Worm (Caenorhabditis elegans): ENCODE results near the gene F49C12.1.
"Not testable (repeated sequence)": the region's sequence is repeated elsewhere in the genome, so short reads cannot be mapped to it uniquely, and the experiment has no call there.

Gene F49C12.1

DNA sequence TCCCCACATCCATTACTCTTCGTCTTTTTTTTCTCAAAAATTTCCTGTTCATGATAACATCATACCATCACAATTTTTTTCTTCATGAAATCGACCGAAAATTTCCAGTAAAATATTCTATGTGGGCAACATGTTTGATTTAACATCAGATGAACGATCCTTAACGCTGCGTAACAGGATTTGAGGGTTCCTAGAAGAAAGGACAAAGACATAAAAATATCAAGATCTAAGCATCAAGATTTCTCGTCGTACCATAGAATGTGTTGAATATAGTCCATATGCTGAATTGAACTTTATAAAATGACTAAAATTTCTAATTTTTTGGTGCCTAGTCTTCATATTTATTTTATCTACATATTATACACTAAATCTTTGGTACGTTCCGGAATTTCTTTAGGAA, 4.0 kb upstream of the F49C12.1 start, which contains the start of gene F49C12.3:
F49C12.3 (plus strand) TSS at position 301 of the 400 bp plus-strand sequence.
- no peak for TF ChIP-seq ttx-3 (tag; optimal IDR thresholded peaks at IDR 0.05)
- no peak for TF ChIP-seq pros-1 (tag; optimal IDR thresholded peaks at IDR 0.05)
- no peak for TF ChIP-seq ceh-22 (tag; optimal IDR thresholded peaks at IDR 0.05)
- TF ChIP-seq hlh-15 (tag; optimal IDR thresholded peaks at IDR 0.05), result no peak
- TF ChIP-seq Y22D7AL.16 (tag; optimal IDR thresholded peaks at IDR 0.05), result no peak
- TF ChIP-seq ceh-19 (GFP tag; optimal IDR thresholded peaks at IDR 0.05), result no peak
- no peak for TF ChIP-seq elt-4 (tag; optimal IDR thresholded peaks at IDR 0.05)

DNA sequence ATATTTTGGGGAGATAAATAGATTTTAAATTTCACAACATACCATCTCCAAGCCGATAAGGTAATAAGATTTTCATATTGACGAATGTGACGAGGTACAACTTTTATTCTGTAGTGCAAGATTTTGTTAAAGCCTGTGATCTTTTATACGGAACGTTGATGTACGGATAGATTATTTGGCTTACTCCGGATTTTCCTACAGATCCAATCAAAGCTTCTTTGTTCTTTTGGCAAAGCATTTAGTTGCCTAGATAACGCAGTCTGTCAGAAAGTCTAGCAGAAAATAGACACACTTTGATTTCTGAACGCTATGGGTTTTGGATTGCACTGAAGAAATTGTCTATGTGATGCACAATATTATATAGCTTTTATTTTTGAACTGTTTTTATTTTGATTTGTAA, 3.0 kb upstream of the F49C12.1 start, which contains the start of gene F49C12.2:
F49C12.2 (minus strand) TSS at position 101 of the 400 bp plus-strand sequence.
- TF ChIP-seq K02D7.2 (tag; optimal IDR thresholded peaks at IDR 0.05) (no peak), pag-3 (tag; optimal IDR thresholded peaks at IDR 0.05; ENCODE audit: borderline replicate concordance) (no peak), eyg-1 (tag; optimal IDR thresholded peaks at IDR 0.05) (no peak), ceh-24 (tag; optimal IDR thresholded peaks at IDR 0.05) (no peak), unc-55 (GFP tag; optimal IDR thresholded peaks at IDR 0.05) (no peak), syd-9 (tag; optimal IDR thresholded peaks at IDR 0.05) (no peak), C08G9.2 (tag; optimal IDR thresholded peaks at IDR 0.05) (no peak), pha-4 (tag; optimal IDR thresholded peaks at IDR 0.05) (no peak), ztf-16 (tag; optimal IDR thresholded peaks at IDR 0.05) (no peak), pqm-1 (tag; optimal IDR thresholded peaks at IDR 0.05) (no peak), ref-2 (tag; optimal IDR thresholded peaks at IDR 0.05) (no peak), ceh-34 (tag; optimal IDR thresholded peaks at IDR 0.05) (no peak), rnt-1 (tag; optimal IDR thresholded peaks at IDR 0.05) (no peak), ceh-14 (tag; optimal IDR thresholded peaks at IDR 0.05) (no peak), che-1 (tag; optimal IDR thresholded peaks at IDR 0.05) (no peak), elt-2 (tag; optimal IDR thresholded peaks at IDR 0.05) (no peak)

DNA sequence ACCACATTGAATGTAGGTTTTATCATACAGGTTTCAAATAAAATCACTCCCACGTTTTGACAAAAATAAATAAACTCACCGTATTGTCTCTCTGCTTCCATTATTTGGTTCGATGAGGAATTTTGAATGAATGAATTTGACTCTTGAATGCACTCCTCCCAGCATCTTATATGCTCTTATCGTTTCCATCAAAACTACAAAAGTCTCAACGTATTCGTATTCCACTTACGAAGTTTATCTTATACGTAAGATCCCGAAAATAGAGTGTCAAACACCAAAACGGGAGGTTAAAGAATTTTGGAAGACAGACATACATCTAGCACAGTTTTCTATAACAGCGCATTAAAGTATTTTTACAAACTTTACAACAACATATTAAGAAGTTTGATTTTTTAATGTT, 2.3 kb downstream of the F49C12.1 start, which contains the start of gene nhr-264:
nhr-264 (minus strand) TSS at position 101 of the 400 bp plus-strand sequence.
- not testable (repeated sequence) for TF ChIP-seq hlh-30 (tag; optimal IDR thresholded peaks at IDR 0.05; ENCODE audit: insufficient read depth); fax-1 (tag; optimal IDR thresholded peaks at IDR 0.05); hlh-6 (tag; optimal IDR thresholded peaks at IDR 0.05)

DNA sequence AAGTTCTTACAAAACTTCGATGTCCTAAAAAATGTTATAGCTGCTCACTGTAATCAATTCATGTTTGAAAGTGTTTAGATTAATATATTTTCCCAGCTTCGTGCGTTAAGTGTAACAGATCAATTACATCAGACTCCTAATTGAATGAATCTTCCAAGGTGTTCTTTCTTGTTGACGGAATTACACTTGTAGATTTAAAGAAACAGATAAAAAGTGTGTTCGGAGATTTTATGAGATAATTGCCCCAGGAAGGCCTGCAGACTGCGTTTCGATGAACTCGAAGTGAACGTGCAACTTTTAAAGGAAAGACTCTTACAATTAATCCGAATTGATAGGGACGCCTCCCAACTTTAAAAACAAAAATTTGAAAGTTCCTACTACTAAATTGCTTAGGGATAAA, 6.5 kb downstream of the F49C12.1 start:
- TF ChIP-seq ahr-1 (tag; optimal IDR thresholded peaks at IDR 0.05), result no peak
- TF ChIP-seq nhr-11 (tag; optimal IDR thresholded peaks at IDR 0.05), result no peak
- TF ChIP-seq nfya-1 (tag; optimal IDR thresholded peaks at IDR 0.05), result no peak
- TF ChIP-seq ama-1 (optimal IDR thresholded peaks at IDR 0.05), result no peak
- TF ChIP-seq ceh-31 (tag; optimal IDR thresholded peaks at IDR 0.05), result no peak
- TF ChIP-seq zip-5 (tag; optimal IDR thresholded peaks at IDR 0.05), result no peak
- no peak for TF ChIP-seq madf-2 (tag; optimal IDR thresholded peaks at IDR 0.05)
- no peak for TF ChIP-seq T23F11.4 (GFP tag; optimal IDR thresholded peaks at IDR 0.05)
- TF ChIP-seq dmd-4 (tag; optimal IDR thresholded peaks at IDR 0.05; ENCODE audit: borderline replicate concordance), result no peak

DNA sequence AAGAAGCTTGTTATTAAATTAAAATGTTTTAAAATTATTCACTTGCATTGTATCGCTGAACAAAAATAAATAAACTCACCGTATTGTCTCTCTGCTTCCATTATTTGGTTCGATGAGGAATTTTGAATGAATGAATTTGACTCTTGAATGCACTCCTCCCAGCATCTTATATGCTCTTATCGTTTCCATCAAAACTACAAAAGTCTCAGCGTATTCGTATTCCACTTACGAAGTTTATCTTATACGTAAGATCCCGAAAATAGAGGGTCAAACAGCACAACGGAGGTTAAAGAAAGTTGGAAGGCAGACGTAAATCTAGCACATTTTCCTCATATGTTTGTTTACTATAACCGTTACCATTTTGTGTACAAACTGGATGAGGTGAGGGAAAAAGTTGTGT, 9.8 kb downstream of the F49C12.1 start, which contains the start of gene nhr-267:
nhr-267 (minus strand) TSS at position 101 of the 400 bp plus-strand sequence.
- not testable (repeated sequence) for TF ChIP-seq elt-2 (tag; optimal IDR thresholded peaks at IDR 0.05); ceh-19 (GFP tag; optimal IDR thresholded peaks at IDR 0.05); ceh-30 (tag; optimal IDR thresholded peaks at IDR 0.05)
